Fruit fly (Drosophila melanogaster) whole organism, pupa: ENCODE data around the gene CG32365.
A peak's percentile ranks its signal among the peaks of the same experiment; 100 is the strongest.

Experiments used
- CG12605 ChIP-seq: fragments of 200-800 bp; sonication (Bioruptor generic); IDR thresholded peaks from 2 replicates; pipeline ENCODE4 v1.3.6; 2022; ENCODE audit warnings: missing biosample characterization, missing genetic modification characterization
- CG13204 ChIP-seq: fragments of 200-800 bp; sonication (Bioruptor generic); optimal IDR thresholded peaks from 2 replicates; lab custom pipeline; 2018; ENCODE audit warnings: missing biosample characterization, mild to moderate bottlenecking, missing genetic modification characterization, moderate library complexity
- CG14655 ChIP-seq: fragments of 200-800 bp; sonication (Bioruptor generic); optimal IDR thresholded peaks from 3 replicates; lab custom pipeline; 2017; ENCODE audit warnings: mild to moderate bottlenecking, missing biosample characterization, missing genetic modification reagents, missing genetic modification characterization
- CG32121 ChIP-seq: fragments of 200-800 bp; sonication (Bioruptor generic); IDR thresholded peaks from 2 replicates; pipeline ENCODE4 v1.3.6; 2022; ENCODE audit warnings: missing biosample characterization, missing genetic modification characterization
- CG4496 ChIP-seq: fragments of 200-800 bp; sonication (Bioruptor generic); IDR thresholded peaks from 3 replicates; pipeline ENCODE4 v1.3.6; 2022; ENCODE audit warnings: missing biosample characterization, missing genetic modification characterization
- CG8159 ChIP-seq: fragments of 200-800 bp; sonication (Bioruptor generic); optimal IDR thresholded peaks from 3 replicates; lab custom pipeline; 2018; ENCODE audit warnings: missing biosample characterization, mild to moderate bottlenecking, missing genetic modification characterization, moderate library complexity
- CG8301 ChIP-seq: fragments of 200-800 bp; sonication (Bioruptor generic); optimal IDR thresholded peaks from 2 replicates; lab custom pipeline; 2018; ENCODE audit warnings: missing biosample characterization, mild to moderate bottlenecking, missing genetic modification characterization
- CG9948 ChIP-seq: fragments of 200-800 bp; sonication (Bioruptor generic); optimal IDR thresholded peaks from 2 replicates; lab custom pipeline; 2018; ENCODE audit warnings: missing biosample characterization, mild to moderate bottlenecking, missing genetic modification characterization, moderate library complexity
- D1 ChIP-seq: fragments of 200-800 bp; sonication (Bioruptor generic); optimal IDR thresholded peaks from 2 replicates; lab custom pipeline; 2018; ENCODE audit warnings: missing biosample characterization, mild to moderate bottlenecking, missing genetic modification characterization, moderate library complexity
- EcR ChIP-seq: fragments of 200-800 bp; sonication (Bioruptor generic); optimal IDR thresholded peaks from 3 replicates; lab custom pipeline; 2019; ENCODE audit warnings: missing biosample characterization, missing genetic modification characterization, mild to moderate bottlenecking, moderate library complexity, missing genetic modification reagents
- Ets98B ChIP-seq: fragments of 200-800 bp; sonication (Bioruptor generic); IDR thresholded peaks from 2 replicates; pipeline ENCODE4 v1.3.6; 2022; ENCODE audit warnings: missing biosample characterization, missing genetic modification characterization
- Pif1A ChIP-seq: fragments of 200-800 bp; sonication (Bioruptor generic); optimal IDR thresholded peaks from 3 replicates; lab custom pipeline; 2016; ENCODE audit warnings: missing biosample characterization, missing genetic modification characterization
- Pif1B ChIP-seq: fragments of 200-800 bp; sonication (Bioruptor generic); optimal IDR thresholded peaks from 3 replicates; lab custom pipeline; 2016; ENCODE audit warnings: missing biosample characterization, missing genetic modification characterization
- Snoo ChIP-seq: fragments of 200-800 bp; sonication (Bioruptor generic); optimal IDR thresholded peaks from 3 replicates; lab custom pipeline; 2017; ENCODE audit warnings: missing biosample characterization, mild to moderate bottlenecking, missing genetic modification characterization, inconsistent platforms
- fd96Ca ChIP-seq: fragments of 200-800 bp; sonication (Bioruptor generic); IDR thresholded peaks from 3 replicates; pipeline ENCODE4 v1.3.6; 2022; ENCODE audit warnings: missing biosample characterization, missing genetic modification characterization
- gl ChIP-seq: fragments of 200-800 bp; sonication (Bioruptor generic); optimal IDR thresholded peaks from 2 replicates; lab custom pipeline; 2018; ENCODE audit warnings: missing biosample characterization, mild to moderate bottlenecking, missing genetic modification characterization
- rn ChIP-seq: fragments of 200-800 bp; sonication (Bioruptor generic); IDR thresholded peaks from 2 replicates; pipeline ENCODE4 v1.3.6; 2022; ENCODE audit warnings: missing biosample characterization, missing genetic modification characterization

The CG32365 gene

dm6 chr3L:7868581-7869236, at the start of gene CG32365:
CG32365 (plus strand) TSS chr3L:7869042.
- TF ChIP-seq CG4496 (GFP tag; lab: Robert Waterston, UW), result 0 out of 3 replicates have a peak, but pooled peaks have one; percentile 35
- no peak for TF ChIP-seq EcR
- TF ChIP-seq rn, result no peak
- peak; percentile 44 for TF ChIP-seq CG12605 (GFP tag; lab: Robert Waterston, UW)
- 0 out of 2 replicates have a peak, but pooled peaks have one; percentile 9 for TF ChIP-seq CG32121 (GFP tag; lab: Robert Waterston, UW)
- peak; percentile 34 for TF ChIP-seq Pif1A (GFP tag; lab: Kevin White, UChicago)
- TF ChIP-seq fd96Ca (GFP tag; lab: Robert Waterston, UW), result peak; percentile 40; the same call in 1 of the 3 replicates
- TF ChIP-seq CG13204 (GFP tag; lab: Kevin White, UChicago), result no peak
- TF ChIP-seq Ets98B (GFP tag; lab: Robert Waterston, UW), result peak; percentile 33; the same call in 1 of the 2 replicates
- TF ChIP-seq CG8301 (tag; lab: Kevin White, UChicago), result peak; percentile 10
- peak; percentile 7 for TF ChIP-seq Snoo (tag; lab: Kevin White, UChicago)

dm6 chr3L:7820236-7820635, 48.6 kb upstream of the CG32365 start:
- no peak for TF ChIP-seq CG14655 (GFP tag; lab: Kevin White, UChicago)
- no peak for TF ChIP-seq rn
- TF ChIP-seq CG4496 (GFP tag; lab: Robert Waterston, UW), result no peak
- no peak for TF ChIP-seq Pif1A (GFP tag; lab: Kevin White, UChicago)
- TF ChIP-seq Ets98B (GFP tag; lab: Robert Waterston, UW), result no peak
- no peak for TF ChIP-seq gl (tag; lab: Kevin White, UChicago)
- no peak for TF ChIP-seq fd96Ca (GFP tag; lab: Robert Waterston, UW)
- TF ChIP-seq CG32121 (GFP tag; lab: Robert Waterston, UW), result no peak
- no peak for TF ChIP-seq CG8159 (tag; lab: Kevin White, UChicago)
- TF ChIP-seq Snoo (tag; lab: Kevin White, UChicago), result no peak
- TF ChIP-seq CG8301 (tag; lab: Kevin White, UChicago), result no peak

dm6 chr3L:7821169-7821568, 47.7 kb upstream of the CG32365 start:
- TF ChIP-seq CG4496 (GFP tag; lab: Robert Waterston, UW) (no peak), Ets98B (GFP tag; lab: Robert Waterston, UW) (no peak), EcR (no peak), Pif1B (GFP tag; lab: Kevin White, UChicago) (no peak), CG12605 (GFP tag; lab: Robert Waterston, UW) (no peak), CG8159 (tag; lab: Kevin White, UChicago) (no peak)

dm6 chr3L:7821615-7822574, 46.9 kb upstream of the CG32365 start:
- TF ChIP-seq CG8159 (tag; lab: Kevin White, UChicago) (no peak), CG12605 (GFP tag; lab: Robert Waterston, UW) (0 out of 2 replicates have a peak, but pooled peaks have one; percentile 9), rn (no peak), CG13204 (GFP tag; lab: Kevin White, UChicago) (no peak)

dm6 chr3L:7823198-7823597, 45.6 kb upstream of the CG32365 start:
- TF ChIP-seq rn (no peak), CG32121 (GFP tag; lab: Robert Waterston, UW) (0 out of 2 replicates have a peak, but pooled peaks have one; percentile 20)
- TF ChIP-seq, all 21 proteins: peak for 1

dm6 chr3L:7826187-7826586, 42.7 kb upstream of the CG32365 start:
- TF ChIP-seq CG8159 (tag; lab: Kevin White, UChicago), result no peak
- TF ChIP-seq CG32121 (GFP tag; lab: Robert Waterston, UW), result no peak
- no peak for TF ChIP-seq EcR
- no peak for TF ChIP-seq D1
- peak; percentile 4 for TF ChIP-seq CG13204 (GFP tag; lab: Kevin White, UChicago)
- TF ChIP-seq rn, result no peak
- TF ChIP-seq gl (tag; lab: Kevin White, UChicago), result no peak
- TF ChIP-seq CG9948 (tag; lab: Kevin White, UChicago), result no peak

- TF ChIP-seq CG8159 (tag; lab: Kevin White, UChicago) (no peak), CG32121 (GFP tag; lab: Robert Waterston, UW) (peak; percentile 55), EcR (no peak), D1 (no peak), CG4496 (GFP tag; lab: Robert Waterston, UW) (0 out of 3 replicates have a peak, but pooled peaks have one; percentile 46), Ets98B (GFP tag; lab: Robert Waterston, UW) (peak; percentile 54; the same call in 1 of the 2 replicates), CG12605 (GFP tag; lab: Robert Waterston, UW) (peak; percentile 72), fd96Ca (GFP tag; lab: Robert Waterston, UW) (0 out of 3 replicates have a peak, but pooled peaks have one; percentile 28), gl (tag; lab: Kevin White, UChicago) (no peak), CG8301 (tag; lab: Kevin White, UChicago) (no peak)
These were observed 42.1 kb upstream of the CG32365 start for dm6 chr3L:7826727-7827126.
